Worm (Caenorhabditis elegans) whole organism, L1 larva: ENCODE data around the gene papl-1.

Experiments
- ceh-90 ChIP-seq: sonication (generic microtip); optimal IDR thresholded peaks from 2 replicates; lab custom pipeline; 2016; ENCODE audit warnings: missing genetic modification characterization, missing compliant biosample characterization
- dpl-1 ChIP-seq, 3 experiments: fragments of 150-350 bp in 2 of 3; sonication (generic microtip) in 1 of 3; optimal IDR thresholded peaks; 2 replicates each; lab custom pipeline; 2014 to 2017; ENCODE audit warnings: missing biosample characterization in 3 of 3, missing genetic modification characterization in 3 of 3, missing genetic modification reagents in 3 of 3
- egl-27 ChIP-seq, 2 experiments: fragments of 150-350 bp in 1 of 2; sonication (generic microtip); optimal IDR thresholded peaks; 3 replicates each; lab custom pipeline; 2017 to 2018; ENCODE audit warnings: missing biosample characterization in 2 of 2, missing genetic modification characterization in 2 of 2, missing genetic modification reagents in 2 of 2
- fkh-10 ChIP-seq: sonication (generic microtip); optimal IDR thresholded peaks from 2 replicates; lab custom pipeline; 2017; ENCODE audit warnings: missing biosample characterization, missing genetic modification reagents, missing genetic modification characterization
- hpl-2 ChIP-seq: fragments of 150-350 bp; optimal IDR thresholded peaks from 2 replicates; lab custom pipeline; 2014; ENCODE audit warnings: missing biosample characterization, missing genetic modification reagents, missing genetic modification characterization
- isw-1 ChIP-seq: fragments of 200-800 bp; sonication (Bioruptor generic); IDR thresholded peaks from 2 replicates; pipeline ENCODE4 v1.3.6; 2022; ENCODE audit warnings: missing genetic modification characterization, missing compliant biosample characterization
- jun-1 ChIP-seq: fragments of 150-350 bp; optimal IDR thresholded peaks from 2 replicates; lab custom pipeline; 2014; ENCODE audit warnings: missing biosample characterization, missing genetic modification reagents, missing genetic modification characterization
- lin-35 ChIP-seq, 2 experiments: fragments of 150-350 bp; optimal IDR thresholded peaks; 2 replicates each; lab custom pipeline; 2014; ENCODE audit warnings: missing biosample characterization in 2 of 2, missing genetic modification characterization in 2 of 2, missing genetic modification reagents in 2 of 2
- lin-39 ChIP-seq: fragments of 150-350 bp; optimal IDR thresholded peaks from 2 replicates; lab custom pipeline; 2014; ENCODE audit warnings: missing biosample characterization, missing genetic modification reagents, missing genetic modification characterization
- nhr-11 ChIP-seq: fragments of 150-350 bp; optimal IDR thresholded peaks from 2 replicates; lab custom pipeline; 2014; ENCODE audit warnings: missing biosample characterization, missing genetic modification characterization
- nhr-12 ChIP-seq: sonication (generic microtip); optimal IDR thresholded peaks from 2 replicates; lab custom pipeline; 2017; ENCODE audit warnings: missing biosample characterization, missing genetic modification characterization
- nhr-28 ChIP-seq: fragments of 150-350 bp; optimal IDR thresholded peaks from 2 replicates; lab custom pipeline; 2014; ENCODE audit warnings: missing biosample characterization, missing genetic modification characterization

DNA sequence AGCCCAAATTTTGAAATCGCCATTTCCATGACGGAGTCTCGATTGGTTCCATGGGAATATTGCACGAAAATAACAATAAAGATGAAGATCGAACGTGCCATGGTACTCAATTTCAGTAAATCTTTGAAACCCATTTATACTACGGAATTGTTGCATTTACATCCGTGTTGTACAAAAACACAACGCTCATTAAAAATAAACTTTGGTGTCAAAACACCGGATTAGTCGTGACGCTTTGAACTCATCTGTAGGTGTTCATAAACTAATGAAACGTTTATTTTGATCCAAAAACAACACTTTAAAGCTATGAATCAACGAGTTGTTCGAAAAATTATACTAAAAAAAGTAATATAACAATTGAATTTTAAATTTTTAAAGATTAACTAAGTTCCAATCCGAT lies 45.4 kb downstream of the papl-1 start, which contains the start of gene R11D1.4:
- TF ChIP-seq jun-1 (tag; lab: Kevin White, UChicago) (no peak), isw-1 (no peak), ceh-90 (no peak), nhr-12 (tag; lab: Kevin White, UChicago) (no peak), dpl-1 (GFP tag; optimal IDR thresholded peaks at IDR 0.05; lab: Kevin White, UChicago) (no peak), egl-27 (tag; optimal IDR thresholded peaks at IDR 0.05; lab: Kevin White, UChicago) (no peak), lin-35 (GFP tag; optimal IDR thresholded peaks at IDR 0.05; lab: Kevin White, UChicago) (no peak), fkh-10 (no peak), nhr-11 (tag; lab: Kevin White, UChicago) (no peak), lin-39 (tag; lab: Kevin White, UChicago) (no peak), hpl-2 (GFP tag; lab: Kevin White, UChicago) (no peak), nhr-28 (tag; lab: Kevin White, UChicago) (no peak)
